Worm (Caenorhabditis elegans) whole organism, L3 larva: Measurements from ENCODE around the gene nhr-28.
A peak's percentile ranks its signal among the peaks of the same experiment; 100 is the strongest.

ENCODE experiments used
- R02D3.7 ChIP-seq: fragments of 150-350 bp; optimal IDR thresholded peaks from 2 replicates; lab custom pipeline; 2014; ENCODE audit warnings: missing biosample characterization, missing genetic modification characterization
- ZK546.5 ChIP-seq: sonication (generic microtip); optimal IDR thresholded peaks from 2 replicates; lab custom pipeline; 2017; ENCODE audit warnings: missing biosample characterization, missing genetic modification characterization
- aly-2 ChIP-seq: fragments of 150-350 bp; optimal IDR thresholded peaks from 2 replicates; lab custom pipeline; 2014; ENCODE audit warnings: missing biosample characterization, missing genetic modification characterization
- ama-1 ChIP-seq: fragments of 150-350 bp; optimal IDR thresholded peaks from 2 replicates; lab custom pipeline; 2018
- ceh-16 ChIP-seq: sonication (generic microtip); optimal IDR thresholded peaks from 2 replicates; lab custom pipeline; 2017; ENCODE audit warnings: missing biosample characterization, missing genetic modification characterization
- ceh-28 ChIP-seq: fragments of 150-350 bp; optimal IDR thresholded peaks from 2 replicates; lab custom pipeline; 2014; ENCODE audit warnings: missing biosample characterization, missing genetic modification reagents, missing genetic modification characterization
- ceh-82 ChIP-seq: fragments of 150-350 bp; optimal IDR thresholded peaks from 2 replicates; lab custom pipeline; 2014; ENCODE audit warnings: missing biosample characterization, missing genetic modification characterization
- ceh-9 ChIP-seq: sonication (generic microtip); optimal IDR thresholded peaks from 2 replicates; lab custom pipeline; 2018; ENCODE audit warnings: missing biosample characterization, missing genetic modification characterization
- daf-12 ChIP-seq: fragments of 150-350 bp; optimal IDR thresholded peaks from 2 replicates; lab custom pipeline; 2014; ENCODE audit warnings: missing biosample characterization, missing genetic modification reagents, missing genetic modification characterization
- egl-27 ChIP-seq: sonication (generic microtip); optimal IDR thresholded peaks from 4 replicates; lab custom pipeline; 2017; ENCODE audit warnings: missing biosample characterization, missing genetic modification reagents, missing genetic modification characterization
- egl-5 ChIP-seq: fragments of 150-350 bp; optimal IDR thresholded peaks from 2 replicates; lab custom pipeline; 2017; ENCODE audit warnings: missing biosample characterization, missing genetic modification reagents, missing genetic modification characterization, inconsistent platforms
- elt-1 ChIP-seq: fragments of 150-350 bp; optimal IDR thresholded peaks from 2 replicates; lab custom pipeline; 2014; ENCODE audit warnings: missing biosample characterization, missing genetic modification characterization
- elt-2 ChIP-seq: sonication (generic microtip); optimal IDR thresholded peaks from 2 replicates; lab custom pipeline; 2016; ENCODE audit warnings: missing genetic modification reagents, mild to moderate bottlenecking, missing genetic modification characterization, missing compliant biosample characterization
- elt-3 ChIP-seq, 3 experiments: fragments of 150-350 bp in 1 of 3; sonication (generic microtip) in 2 of 3; optimal IDR thresholded peaks; 2 replicates in 2 of 3; 4 replicates in 1 of 3; lab custom pipeline; 2014 to 2017; ENCODE audit warnings: missing biosample characterization in 3 of 3, missing genetic modification characterization in 3 of 3
- eor-1 ChIP-seq, 2 experiments: fragments of 150-350 bp; optimal IDR thresholded peaks; 2 replicates each; lab custom pipeline; 2014 to 2018; ENCODE audit warnings: missing biosample characterization in 2 of 2, missing genetic modification characterization in 2 of 2
- fkh-10 ChIP-seq: sonication (generic microtip); optimal IDR thresholded peaks from 2 replicates; lab custom pipeline; 2017; ENCODE audit warnings: missing biosample characterization, missing genetic modification reagents, missing genetic modification characterization
- fkh-2 ChIP-seq: fragments of 150-350 bp; optimal IDR thresholded peaks from 2 replicates; lab custom pipeline; 2014; ENCODE audit warnings: missing biosample characterization, missing genetic modification reagents, missing genetic modification characterization
- fos-1 ChIP-seq: fragments of 150-350 bp; optimal IDR thresholded peaks from 2 replicates; lab custom pipeline; 2014; ENCODE audit warnings: missing biosample characterization, missing genetic modification characterization
- hmg-11 ChIP-seq: sonication (generic microtip); optimal IDR thresholded peaks from 2 replicates; lab custom pipeline; 2016; ENCODE audit warnings: missing genetic modification characterization, missing compliant biosample characterization
- jun-1 ChIP-seq: fragments of 150-350 bp; optimal IDR thresholded peaks from 2 replicates; lab custom pipeline; 2014; ENCODE audit warnings: missing biosample characterization, missing genetic modification reagents, missing genetic modification characterization
- lin-15B ChIP-seq: fragments of 150-350 bp; optimal IDR thresholded peaks from 2 replicates; lab custom pipeline; 2014; ENCODE audit warnings: missing biosample characterization, missing genetic modification characterization
- lin-39 ChIP-seq: fragments of 150-350 bp; optimal IDR thresholded peaks from 2 replicates; lab custom pipeline; 2018; ENCODE audit warnings: missing biosample characterization, missing genetic modification reagents, missing genetic modification characterization
- lsy-12 ChIP-seq: sonication (generic microtip); optimal IDR thresholded peaks from 2 replicates; lab custom pipeline; 2016; ENCODE audit warnings: mild to moderate bottlenecking, missing genetic modification characterization, missing compliant biosample characterization
- nfya-1 ChIP-seq: sonication (generic microtip); optimal IDR thresholded peaks from 2 replicates; lab custom pipeline; 2017; ENCODE audit warnings: missing genetic modification characterization, mild to moderate bottlenecking, missing compliant biosample characterization, antibody characterized with exemption, moderate library complexity; ENCODE audit not compliant: insufficient read depth
- nhr-11 ChIP-seq: fragments of 150-350 bp; optimal IDR thresholded peaks from 2 replicates; lab custom pipeline; 2014; ENCODE audit warnings: missing biosample characterization, missing genetic modification characterization
- nhr-12 ChIP-seq: fragments of 150-350 bp; optimal IDR thresholded peaks from 2 replicates; lab custom pipeline; 2014; ENCODE audit warnings: missing biosample characterization, missing genetic modification characterization
- nhr-23 ChIP-seq: fragments of 150-350 bp; optimal IDR thresholded peaks from 2 replicates; lab custom pipeline; 2014; ENCODE audit warnings: missing biosample characterization, missing genetic modification reagents, missing genetic modification characterization
- nhr-28 ChIP-seq: fragments of 150-350 bp; optimal IDR thresholded peaks from 2 replicates; lab custom pipeline; 2014; ENCODE audit warnings: missing biosample characterization, missing genetic modification characterization
- nhr-43 ChIP-seq: sonication (generic microtip); optimal IDR thresholded peaks from 2 replicates; lab custom pipeline; 2016; ENCODE audit warnings: mild to moderate bottlenecking, missing genetic modification characterization, missing compliant biosample characterization; ENCODE audit not compliant: poor library complexity, severe bottlenecking
- pha-4 ChIP-seq: fragments of 150-350 bp; optimal IDR thresholded peaks from 2 replicates; lab custom pipeline; 2014; ENCODE audit warnings: missing biosample characterization, missing genetic modification reagents, missing genetic modification characterization
- pqm-1 ChIP-seq: fragments of 150-350 bp; optimal IDR thresholded peaks from 2 replicates; lab custom pipeline; 2017; ENCODE audit warnings: missing biosample characterization, missing genetic modification characterization, inconsistent platforms
- skn-1 ChIP-seq: fragments of 150-350 bp; optimal IDR thresholded peaks from 2 replicates; lab custom pipeline; 2014; ENCODE audit warnings: missing biosample characterization, missing genetic modification characterization
- snpc-4 ChIP-seq: fragments of 150-350 bp; optimal IDR thresholded peaks from 2 replicates; lab custom pipeline; 2014; ENCODE audit warnings: missing biosample characterization, missing genetic modification characterization
- tbx-2 ChIP-seq: sonication (generic microtip); optimal IDR thresholded peaks from 2 replicates; lab custom pipeline; 2016; ENCODE audit warnings: mild to moderate bottlenecking, missing genetic modification characterization, missing compliant biosample characterization
- unc-39 ChIP-seq: sonication (generic microtip); optimal IDR thresholded peaks from 4 replicates; lab custom pipeline; 2017; ENCODE audit warnings: missing biosample characterization, missing genetic modification characterization
- unc-62 ChIP-seq: fragments of 150-350 bp; sonication (generic microtip); optimal IDR thresholded peaks from 4 replicates; lab custom pipeline; 2014; ENCODE audit warnings: missing biosample characterization, missing genetic modification reagents, missing genetic modification characterization
- zag-1 ChIP-seq: fragments of 150-350 bp; optimal IDR thresholded peaks from 2 replicates; lab custom pipeline; 2014; ENCODE audit warnings: missing biosample characterization, missing genetic modification characterization
- ztf-11 ChIP-seq: fragments of 150-350 bp; optimal IDR thresholded peaks from 2 replicates; lab custom pipeline; 2014; ENCODE audit warnings: missing biosample characterization, missing genetic modification characterization

Gene nhr-28

ce11 chrX:16339207-16339606 lies 15.6 kb upstream of the nhr-28 start:
- TF ChIP-seq lin-39, result peak; percentile 29
- no peak for TF ChIP-seq nhr-43
- no peak for TF ChIP-seq eor-1 (tag; optimal IDR thresholded peaks at IDR 0.05; lab: Kevin White, UChicago)
- peak; percentile 8 for TF ChIP-seq pha-4 (tag; lab: Kevin White, UChicago)
- peak; percentile 50 for TF ChIP-seq nfya-1 (tag; lab: Kevin White, UChicago)
- no peak for TF ChIP-seq aly-2
- no peak for TF ChIP-seq fkh-2 (tag; lab: Kevin White, UChicago)
- TF ChIP-seq egl-27, result no peak
- TF ChIP-seq hmg-11, result peak; percentile 12
- no peak for TF ChIP-seq zag-1 (tag; lab: Kevin White, UChicago)
- no peak for TF ChIP-seq elt-1 (tag; lab: Kevin White, UChicago)
- no peak for TF ChIP-seq egl-5 (tag; lab: Kevin White, UChicago)
- TF ChIP-seq lin-15B (tag; lab: Kevin White, UChicago), result peak; percentile 30
- TF ChIP-seq R02D3.7, result no peak
- no peak for TF ChIP-seq elt-2 (tag; lab: Kevin White, UChicago)

ce11 chrX:16341838-16342237 lies 12.9 kb upstream of the nhr-28 start:
- TF ChIP-seq snpc-4 (tag; lab: Kevin White, UChicago) (peak; percentile 4), zag-1 (tag; lab: Kevin White, UChicago) (no peak)
- TF ChIP-seq, all 47 proteins: peak for 1

ce11 chrX:16342256-16342655 lies 12.5 kb upstream of the nhr-28 start:
- peak; percentile 31 for TF ChIP-seq lin-39
- TF ChIP-seq lsy-12 (tag; lab: Kevin White, UChicago), result no peak
- TF ChIP-seq hmg-11, result peak; percentile 62

- TF ChIP-seq unc-62 (GFP tag; lab: Kevin White, UChicago), result no peak
- TF ChIP-seq fkh-10 (GFP tag; lab: Kevin White, UChicago), result peak; percentile 95
- TF ChIP-seq, all 47 proteins: peak for 1
Measured at ce11 chrX:16343885-16344640, 10.7 kb upstream of the nhr-28 start.

ce11 chrX:16345296-16345695 lies 9.5 kb upstream of the nhr-28 start:
- TF ChIP-seq hmg-11 (no peak), fkh-10 (GFP tag; lab: Kevin White, UChicago) (peak; percentile 88)

DNA sequence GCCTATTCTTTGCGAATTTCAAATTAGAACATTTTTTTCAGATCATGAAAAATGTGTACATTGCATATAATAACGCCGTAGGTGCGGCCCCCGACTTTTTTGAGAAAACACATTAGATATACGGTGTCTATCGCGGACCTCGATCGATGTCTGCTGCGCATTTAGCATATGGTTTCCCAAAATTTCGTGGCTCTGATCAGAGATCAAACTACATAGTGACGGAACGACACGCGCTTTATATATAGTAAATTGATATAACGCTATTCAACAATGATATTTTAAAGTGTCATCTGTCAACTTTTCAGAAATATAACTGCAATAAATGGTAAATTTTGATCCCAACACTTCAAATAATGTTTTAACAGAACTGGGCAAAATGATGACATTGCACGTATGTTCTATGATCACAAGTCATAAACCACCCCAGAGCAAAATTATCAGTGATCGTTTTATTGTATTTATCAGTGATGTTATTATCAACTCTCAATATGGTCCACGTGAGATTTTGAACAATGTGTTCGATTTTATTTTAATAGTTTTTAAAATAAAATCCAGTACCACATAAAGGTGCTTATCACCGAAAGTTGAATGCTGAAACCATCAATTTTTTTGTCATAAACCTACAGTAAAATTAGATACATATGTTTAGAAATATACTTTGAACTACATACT lies 8.4 kb upstream of the nhr-28 start:
- TF ChIP-seq jun-1 (tag; lab: Kevin White, UChicago) (peak; percentile 20), ceh-9 (no peak), ceh-16 (tag; lab: Kevin White, UChicago) (no peak), pha-4 (tag; lab: Kevin White, UChicago) (peak; percentile 45), skn-1 (peak; percentile 87), unc-39 (no peak), elt-2 (tag; lab: Kevin White, UChicago) (peak; percentile 96), pqm-1 (tag; lab: Kevin White, UChicago) (peak; percentile 98)

ce11 chrX:16349019-16349418 lies 5.8 kb upstream of the nhr-28 start:
- TF ChIP-seq ZK546.5 (tag; lab: Kevin White, UChicago) (no peak), elt-2 (tag; lab: Kevin White, UChicago) (peak; percentile 97), jun-1 (tag; lab: Kevin White, UChicago) (peak; percentile 79), aly-2 (no peak), nhr-11 (tag; lab: Kevin White, UChicago) (no peak), daf-12 (tag; lab: Kevin White, UChicago) (no peak), hmg-11 (no peak), ceh-82 (no peak), ama-1 (lab: Kevin White, UChicago) (no peak), tbx-2 (tag; lab: Kevin White, UChicago) (no peak), nhr-23 (tag; lab: Kevin White, UChicago) (peak; percentile 59), pha-4 (tag; lab: Kevin White, UChicago) (peak; percentile 81), lsy-12 (tag; lab: Kevin White, UChicago) (no peak), elt-1 (tag; lab: Kevin White, UChicago) (peak; percentile 41), egl-27 (no peak), nhr-12 (tag; lab: Kevin White, UChicago) (no peak), nhr-28 (no peak), ceh-28 (tag; lab: Kevin White, UChicago) (peak; percentile 37), ztf-11 (tag; lab: Kevin White, UChicago) (no peak), unc-62 (GFP tag; lab: Kevin White, UChicago) (no peak), elt-3 (tag; optimal IDR thresholded peaks at IDR 0.05; lab: Kevin White, UChicago) (no peak), pqm-1 (tag; lab: Kevin White, UChicago) (peak; percentile 99), eor-1 (tag; optimal IDR thresholded peaks at IDR 0.05; lab: Kevin White, UChicago) (no peak), fos-1 (tag; lab: Kevin White, UChicago) (no peak), nhr-43 (peak; percentile 46)
